Worm (Caenorhabditis elegans) whole organism, L3 larva: Measurements from ENCODE around the gene smf-1.

Source experiments
- R02D3.7 ChIP-seq: fragments of 150-350 bp; optimal IDR thresholded peaks from 2 replicates; lab custom pipeline; 2014; ENCODE audit warnings: missing biosample characterization, missing genetic modification characterization
- ZK546.5 ChIP-seq: sonication (generic microtip); optimal IDR thresholded peaks from 2 replicates; lab custom pipeline; 2017; ENCODE audit warnings: missing biosample characterization, missing genetic modification characterization
- aly-2 ChIP-seq: fragments of 150-350 bp; optimal IDR thresholded peaks from 2 replicates; lab custom pipeline; 2014; ENCODE audit warnings: missing biosample characterization, missing genetic modification characterization
- ama-1 ChIP-seq: fragments of 150-350 bp; optimal IDR thresholded peaks from 2 replicates; lab custom pipeline; 2018
- ceh-16 ChIP-seq: sonication (generic microtip); optimal IDR thresholded peaks from 2 replicates; lab custom pipeline; 2017; ENCODE audit warnings: missing biosample characterization, missing genetic modification characterization
- ceh-28 ChIP-seq: fragments of 150-350 bp; optimal IDR thresholded peaks from 2 replicates; lab custom pipeline; 2014; ENCODE audit warnings: missing biosample characterization, missing genetic modification reagents, missing genetic modification characterization
- ceh-82 ChIP-seq: fragments of 150-350 bp; optimal IDR thresholded peaks from 2 replicates; lab custom pipeline; 2014; ENCODE audit warnings: missing biosample characterization, missing genetic modification characterization
- ceh-9 ChIP-seq: sonication (generic microtip); optimal IDR thresholded peaks from 2 replicates; lab custom pipeline; 2018; ENCODE audit warnings: missing biosample characterization, missing genetic modification characterization
- daf-12 ChIP-seq: fragments of 150-350 bp; optimal IDR thresholded peaks from 2 replicates; lab custom pipeline; 2014; ENCODE audit warnings: missing biosample characterization, missing genetic modification reagents, missing genetic modification characterization
- egl-27 ChIP-seq: sonication (generic microtip); optimal IDR thresholded peaks from 4 replicates; lab custom pipeline; 2017; ENCODE audit warnings: missing biosample characterization, missing genetic modification reagents, missing genetic modification characterization
- egl-5 ChIP-seq: fragments of 150-350 bp; optimal IDR thresholded peaks from 2 replicates; lab custom pipeline; 2017; ENCODE audit warnings: missing biosample characterization, missing genetic modification reagents, missing genetic modification characterization, inconsistent platforms
- elt-1 ChIP-seq: fragments of 150-350 bp; optimal IDR thresholded peaks from 2 replicates; lab custom pipeline; 2014; ENCODE audit warnings: missing biosample characterization, missing genetic modification characterization
- elt-2 ChIP-seq: sonication (generic microtip); optimal IDR thresholded peaks from 2 replicates; lab custom pipeline; 2016; ENCODE audit warnings: missing genetic modification reagents, mild to moderate bottlenecking, missing genetic modification characterization, missing compliant biosample characterization
- elt-3 ChIP-seq, 3 experiments: fragments of 150-350 bp in 1 of 3; sonication (generic microtip) in 2 of 3; optimal IDR thresholded peaks; 2 replicates in 2 of 3; 4 replicates in 1 of 3; lab custom pipeline; 2014 to 2017; ENCODE audit warnings: missing biosample characterization in 3 of 3, missing genetic modification characterization in 3 of 3
- eor-1 ChIP-seq, 2 experiments: fragments of 150-350 bp; optimal IDR thresholded peaks; 2 replicates each; lab custom pipeline; 2014 to 2018; ENCODE audit warnings: missing biosample characterization in 2 of 2, missing genetic modification characterization in 2 of 2
- fkh-10 ChIP-seq: sonication (generic microtip); optimal IDR thresholded peaks from 2 replicates; lab custom pipeline; 2017; ENCODE audit warnings: missing biosample characterization, missing genetic modification reagents, missing genetic modification characterization
- fkh-2 ChIP-seq: fragments of 150-350 bp; optimal IDR thresholded peaks from 2 replicates; lab custom pipeline; 2014; ENCODE audit warnings: missing biosample characterization, missing genetic modification reagents, missing genetic modification characterization
- fos-1 ChIP-seq: fragments of 150-350 bp; optimal IDR thresholded peaks from 2 replicates; lab custom pipeline; 2014; ENCODE audit warnings: missing biosample characterization, missing genetic modification characterization
- hmg-11 ChIP-seq: sonication (generic microtip); optimal IDR thresholded peaks from 2 replicates; lab custom pipeline; 2016; ENCODE audit warnings: missing genetic modification characterization, missing compliant biosample characterization
- jun-1 ChIP-seq: fragments of 150-350 bp; optimal IDR thresholded peaks from 2 replicates; lab custom pipeline; 2014; ENCODE audit warnings: missing biosample characterization, missing genetic modification reagents, missing genetic modification characterization
- lin-15B ChIP-seq: fragments of 150-350 bp; optimal IDR thresholded peaks from 2 replicates; lab custom pipeline; 2014; ENCODE audit warnings: missing biosample characterization, missing genetic modification characterization
- lin-39 ChIP-seq: fragments of 150-350 bp; optimal IDR thresholded peaks from 2 replicates; lab custom pipeline; 2018; ENCODE audit warnings: missing biosample characterization, missing genetic modification reagents, missing genetic modification characterization
- lsy-12 ChIP-seq: sonication (generic microtip); optimal IDR thresholded peaks from 2 replicates; lab custom pipeline; 2016; ENCODE audit warnings: mild to moderate bottlenecking, missing genetic modification characterization, missing compliant biosample characterization
- mdl-1 ChIP-seq: fragments of 150-350 bp; optimal IDR thresholded peaks from 2 replicates; lab custom pipeline; 2014; ENCODE audit warnings: missing biosample characterization, missing genetic modification characterization
- mml-1 ChIP-seq: fragments of 150-350 bp; sonication (generic microtip); optimal IDR thresholded peaks from 3 replicates; lab custom pipeline; 2014; ENCODE audit warnings: missing biosample characterization, missing genetic modification characterization
- nfya-1 ChIP-seq: sonication (generic microtip); optimal IDR thresholded peaks from 2 replicates; lab custom pipeline; 2017; ENCODE audit warnings: missing genetic modification characterization, mild to moderate bottlenecking, missing compliant biosample characterization, antibody characterized with exemption, moderate library complexity; ENCODE audit not compliant: insufficient read depth
- nhr-11 ChIP-seq: fragments of 150-350 bp; optimal IDR thresholded peaks from 2 replicates; lab custom pipeline; 2014; ENCODE audit warnings: missing biosample characterization, missing genetic modification characterization
- nhr-12 ChIP-seq: fragments of 150-350 bp; optimal IDR thresholded peaks from 2 replicates; lab custom pipeline; 2014; ENCODE audit warnings: missing biosample characterization, missing genetic modification characterization
- nhr-23 ChIP-seq: fragments of 150-350 bp; optimal IDR thresholded peaks from 2 replicates; lab custom pipeline; 2014; ENCODE audit warnings: missing biosample characterization, missing genetic modification reagents, missing genetic modification characterization
- nhr-237 ChIP-seq: fragments of 150-350 bp; optimal IDR thresholded peaks from 2 replicates; lab custom pipeline; 2014; ENCODE audit warnings: missing biosample characterization, missing genetic modification characterization
- nhr-25 ChIP-seq: sonication (generic microtip); optimal IDR thresholded peaks from 2 replicates; lab custom pipeline; 2017; ENCODE audit warnings: missing biosample characterization, missing genetic modification characterization
- nhr-28 ChIP-seq: fragments of 150-350 bp; optimal IDR thresholded peaks from 2 replicates; lab custom pipeline; 2014; ENCODE audit warnings: missing biosample characterization, missing genetic modification characterization
- nhr-43 ChIP-seq: sonication (generic microtip); optimal IDR thresholded peaks from 2 replicates; lab custom pipeline; 2016; ENCODE audit warnings: mild to moderate bottlenecking, missing genetic modification characterization, missing compliant biosample characterization; ENCODE audit not compliant: poor library complexity, severe bottlenecking
- nhr-67 ChIP-seq: fragments of 150-350 bp; optimal IDR thresholded peaks from 2 replicates; lab custom pipeline; 2014; ENCODE audit warnings: missing biosample characterization, missing genetic modification characterization
- nhr-76 ChIP-seq: fragments of 150-350 bp; sonication (generic microtip); optimal IDR thresholded peaks from 5 replicates; lab custom pipeline; 2014; ENCODE audit warnings: missing biosample characterization, missing genetic modification characterization
- nhr-77 ChIP-seq: fragments of 150-350 bp; optimal IDR thresholded peaks from 2 replicates; lab custom pipeline; 2014; ENCODE audit warnings: missing biosample characterization, missing genetic modification characterization
- pha-4 ChIP-seq: fragments of 150-350 bp; optimal IDR thresholded peaks from 2 replicates; lab custom pipeline; 2014; ENCODE audit warnings: missing biosample characterization, missing genetic modification reagents, missing genetic modification characterization
- pqm-1 ChIP-seq: fragments of 150-350 bp; optimal IDR thresholded peaks from 2 replicates; lab custom pipeline; 2017; ENCODE audit warnings: missing biosample characterization, missing genetic modification characterization, inconsistent platforms
- sea-2 ChIP-seq: fragments of 150-350 bp; sonication (generic microtip); optimal IDR thresholded peaks from 4 replicates; lab custom pipeline; 2014; ENCODE audit warnings: missing biosample characterization, missing genetic modification reagents, missing genetic modification characterization
- skn-1 ChIP-seq: fragments of 150-350 bp; optimal IDR thresholded peaks from 2 replicates; lab custom pipeline; 2014; ENCODE audit warnings: missing biosample characterization, missing genetic modification characterization
- snpc-4 ChIP-seq: fragments of 150-350 bp; optimal IDR thresholded peaks from 2 replicates; lab custom pipeline; 2014; ENCODE audit warnings: missing biosample characterization, missing genetic modification characterization
- tbx-2 ChIP-seq: sonication (generic microtip); optimal IDR thresholded peaks from 2 replicates; lab custom pipeline; 2016; ENCODE audit warnings: mild to moderate bottlenecking, missing genetic modification characterization, missing compliant biosample characterization
- unc-39 ChIP-seq: sonication (generic microtip); optimal IDR thresholded peaks from 4 replicates; lab custom pipeline; 2017; ENCODE audit warnings: missing biosample characterization, missing genetic modification characterization
- unc-62 ChIP-seq: fragments of 150-350 bp; sonication (generic microtip); optimal IDR thresholded peaks from 4 replicates; lab custom pipeline; 2014; ENCODE audit warnings: missing biosample characterization, missing genetic modification reagents, missing genetic modification characterization
- zag-1 ChIP-seq: fragments of 150-350 bp; optimal IDR thresholded peaks from 2 replicates; lab custom pipeline; 2014; ENCODE audit warnings: missing biosample characterization, missing genetic modification characterization
- ztf-11 ChIP-seq: fragments of 150-350 bp; optimal IDR thresholded peaks from 2 replicates; lab custom pipeline; 2014; ENCODE audit warnings: missing biosample characterization, missing genetic modification characterization
- ztf-4 ChIP-seq: fragments of 150-350 bp; optimal IDR thresholded peaks from 2 replicates; lab custom pipeline; 2014; ENCODE audit warnings: missing biosample characterization, missing genetic modification characterization

Gene smf-1

DNA sequence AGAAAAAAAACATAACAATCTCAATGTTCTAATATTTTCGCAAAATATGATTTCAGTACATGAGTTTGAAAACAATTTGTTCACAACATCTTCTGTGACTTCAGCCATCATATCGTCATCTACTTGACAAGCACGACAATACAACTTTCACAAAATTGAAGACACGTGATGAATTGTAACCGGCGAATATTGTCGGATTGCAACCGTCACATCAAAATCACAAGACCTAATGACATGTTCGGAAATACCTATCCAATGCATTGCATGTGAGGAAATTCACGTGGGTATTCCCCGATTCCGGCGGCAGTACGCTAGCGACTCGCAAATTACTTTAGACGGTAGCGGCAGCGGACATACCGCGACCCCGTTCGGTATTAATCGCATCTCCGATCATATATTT lies 18.7 kb upstream of the smf-1 start:
- TF ChIP-seq fkh-2 (tag; lab: Kevin White, UChicago) (no peak), daf-12 (tag; lab: Kevin White, UChicago) (no peak), ZK546.5 (tag; lab: Kevin White, UChicago) (no peak), elt-2 (no peak), skn-1 (tag; lab: Kevin White, UChicago) (no peak), egl-5 (tag; lab: Kevin White, UChicago) (no peak), nhr-28 (no peak), ceh-28 (tag; lab: Kevin White, UChicago) (no peak), ceh-16 (no peak), egl-27 (tag; lab: Kevin White, UChicago) (no peak), nfya-1 (tag; lab: Kevin White, UChicago) (peak; percentile 47), unc-39 (no peak), nhr-77 (tag; lab: Kevin White, UChicago) (no peak), ceh-82 (tag; lab: Kevin White, UChicago) (no peak), hmg-11 (tag; lab: Kevin White, UChicago) (no peak), elt-1 (tag; lab: Kevin White, UChicago) (no peak), zag-1 (no peak), lin-39 (tag; lab: Kevin White, UChicago) (no peak), fkh-10 (GFP tag; lab: Kevin White, UChicago) (no peak), mdl-1 (peak; percentile 66), nhr-23 (peak; percentile 96), ztf-4 (tag; lab: Kevin White, UChicago) (no peak), pqm-1 (no peak), nhr-67 (no peak), nhr-25 (peak; percentile 97), nhr-237 (tag; lab: Kevin White, UChicago) (no peak), ceh-9 (no peak), lin-15B (no peak), fos-1 (tag; lab: Kevin White, UChicago) (no peak), snpc-4 (tag; lab: Kevin White, UChicago) (no peak), lsy-12 (no peak), jun-1 (tag; lab: Kevin White, UChicago) (no peak), tbx-2 (no peak), sea-2 (GFP tag; lab: Kevin White, UChicago) (no peak), pha-4 (tag; lab: Kevin White, UChicago) (no peak), ama-1 (peak; percentile 57), aly-2 (tag; lab: Kevin White, UChicago) (no peak), ztf-11 (tag; lab: Kevin White, UChicago) (no peak), unc-62 (GFP tag; lab: Kevin White, UChicago) (peak; percentile 79), nhr-76 (no peak), elt-3 (tag; optimal IDR thresholded peaks at IDR 0.05; lab: Kevin White, UChicago) (peak in 1 of 3 experiments; percentile 23), eor-1 (tag; optimal IDR thresholded peaks at IDR 0.05; lab: Kevin White, UChicago) (no peak), nhr-11 (no peak), nhr-43 (tag; lab: Kevin White, UChicago) (peak; percentile 95), mml-1 (peak; percentile 32), nhr-12 (no peak), R02D3.7 (tag; lab: Kevin White, UChicago) (no peak)

DNA sequence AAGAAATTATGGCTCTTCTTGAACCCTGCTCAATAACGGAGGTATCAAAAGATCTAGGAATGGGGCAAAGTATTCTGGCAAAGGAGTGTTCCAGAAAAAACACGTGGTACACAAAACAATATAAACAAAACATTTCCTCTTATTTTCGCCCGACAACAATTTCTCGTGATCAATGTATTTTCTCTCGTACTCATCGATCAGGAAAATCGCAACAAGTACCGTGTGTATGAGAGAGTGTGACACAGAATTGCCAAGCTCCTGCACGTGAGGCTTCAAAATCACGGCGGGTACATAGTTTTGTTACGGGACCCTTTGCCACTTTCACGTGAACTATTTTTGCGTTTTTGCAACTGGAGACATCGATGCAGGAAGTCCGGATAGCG lies 18.1 kb upstream of the smf-1 start:
- no peak for TF ChIP-seq eor-1 (tag; optimal IDR thresholded peaks at IDR 0.05; lab: Kevin White, UChicago)
- TF ChIP-seq nhr-43 (tag; lab: Kevin White, UChicago), result peak; percentile 61
- no peak for TF ChIP-seq hmg-11 (tag; lab: Kevin White, UChicago)
- TF ChIP-seq nhr-11, result peak; percentile 76
- TF ChIP-seq tbx-2, result no peak
- peak; percentile 22 for TF ChIP-seq egl-5 (tag; lab: Kevin White, UChicago)
- peak; percentile 19 for TF ChIP-seq ceh-28 (tag; lab: Kevin White, UChicago)
- no peak for TF ChIP-seq zag-1
- TF ChIP-seq mml-1, result peak; percentile 78
- peak; percentile 81 for TF ChIP-seq pha-4 (tag; lab: Kevin White, UChicago)
